Worm (Caenorhabditis elegans) whole organism, young adult: ENCODE results near the gene srd-7.

ENCODE experiments used
- F10E7.11 ChIP-seq: sonication (generic microtip); optimal IDR thresholded peaks from 2 replicates; lab custom pipeline; 2017; ENCODE audit warnings: mild to moderate bottlenecking, missing genetic modification characterization, moderate library complexity, missing compliant biosample characterization
- F49E8.2 ChIP-seq: sonication (generic microtip); optimal IDR thresholded peaks from 3 replicates; lab custom pipeline; 2017; ENCODE audit warnings: missing genetic modification characterization, mild to moderate bottlenecking, missing compliant biosample characterization, antibody characterized with exemption, moderate library complexity; ENCODE audit not compliant: insufficient read depth
- ama-1 ChIP-seq, 3 experiments: fragments of 150-350 bp in 1 of 3; sonication (generic microtip) in 2 of 3; optimal IDR thresholded peaks; 2 replicates each; lab custom pipeline; 2014 to 2018; ENCODE audit warnings: missing biosample characterization in 2 of 3, missing genetic modification characterization in 2 of 3, missing genetic modification reagents in 2 of 3
- gei-17 ChIP-seq: fragments of 200-800 bp; sonication (Bioruptor generic); optimal IDR thresholded peaks from 2 replicates; lab custom pipeline; 2018; ENCODE audit warnings: mild to moderate bottlenecking, missing genetic modification characterization, missing compliant biosample characterization
- hmg-20 ChIP-seq: fragments of 200-800 bp; sonication (Bioruptor generic); IDR thresholded peaks from 2 replicates; pipeline ENCODE4 v1.3.6; 2022; ENCODE audit warnings: missing genetic modification reagents, missing genetic modification characterization, missing compliant biosample characterization
- lir-1 ChIP-seq: fragments of 200-800 bp; sonication (Bioruptor generic); conservative IDR thresholded peaks from 2 replicates; pipeline ENCODE4 v1.3.6; 2022; ENCODE audit warnings: missing genetic modification reagents, missing genetic modification characterization, missing compliant biosample characterization
- nfya-1 ChIP-seq: sonication (generic microtip); optimal IDR thresholded peaks from 2 replicates; lab custom pipeline; 2017; ENCODE audit warnings: antibody characterized with exemption, missing compliant biosample characterization, missing genetic modification characterization, borderline replicate concordance; ENCODE audit not compliant: insufficient read depth
- pha-4 ChIP-seq: fragments of 150-350 bp; sonication (generic microtip); optimal IDR thresholded peaks from 2 replicates; lab custom pipeline; 2014; ENCODE audit warnings: missing biosample characterization, missing genetic modification reagents, missing genetic modification characterization
- rcor-1 ChIP-seq: fragments of 200-800 bp; sonication (Bioruptor generic); IDR thresholded peaks from 2 replicates; pipeline ENCODE4 v1.3.6; 2022; ENCODE audit warnings: missing genetic modification reagents, missing genetic modification characterization, missing compliant biosample characterization
- rec-8 ChIP-seq, 2 experiments: sonication (generic microtip); optimal IDR thresholded peaks; 2 replicates each; lab custom pipeline; 2016; ENCODE audit warnings: mild to moderate bottlenecking in 2 of 2, missing genetic modification characterization in 2 of 2, missing genetic modification reagents in 2 of 2, missing genotype in 2 of 2, missing biosample characterization in 1 of 2, missing compliant biosample characterization in 1 of 2, moderate library complexity in 1 of 2
- snpc-4 ChIP-seq, 5 experiments: fragments of 150-350 bp in 1 of 5; sonication (generic microtip) in 4 of 5; optimal IDR thresholded peaks; 2 replicates each; lab custom pipeline; 2014 to 2018; ENCODE audit warnings: missing genetic modification characterization in 5 of 5, missing biosample characterization in 3 of 5, antibody characterized with exemption in 2 of 5, mild to moderate bottlenecking in 2 of 5, missing compliant biosample characterization in 2 of 5, missing genotype in 2 of 5, moderate library complexity in 2 of 5, missing genetic modification reagents in 1 of 5
- tlf-1 ChIP-seq: fragments of 200-800 bp; sonication (Bioruptor generic); optimal IDR thresholded peaks from 2 replicates; lab custom pipeline; 2018; ENCODE audit warnings: mild to moderate bottlenecking, missing genetic modification characterization, missing compliant biosample characterization
- unc-62 ChIP-seq: fragments of 150-350 bp; optimal IDR thresholded peaks from 2 replicates; lab custom pipeline; 2014; ENCODE audit warnings: missing biosample characterization, missing genetic modification reagents, missing genetic modification characterization
- ztf-6 ChIP-seq: fragments of 200-800 bp; sonication (Bioruptor generic); IDR thresholded peaks from 2 replicates; pipeline ENCODE4 v1.3.6; 2022; ENCODE audit warnings: missing genetic modification reagents, missing genetic modification characterization, missing compliant biosample characterization

ce11 chrIV:10810820-10811219 lies 24.2 kb upstream of the srd-7 start:
- TF ChIP-seq rcor-1 (no peak), unc-62 (GFP tag; lab: Kevin White, UChicago) (no peak), F49E8.2 (no peak), hmg-20 (GFP tag; lab: Robert Waterston, UW) (no peak), pha-4 (no peak), gei-17 (no peak), ama-1 (optimal IDR thresholded peaks at IDR 0.05; lab: Kevin White, UChicago) (no peak), ama-1 (GFP tag; optimal IDR thresholded peaks at IDR 0.05; lab: Kevin White, UChicago) (no peak), rec-8 (tag; optimal IDR thresholded peaks at IDR 0.05; lab: Kevin White, UChicago) (no peak), nfya-1 (tag; lab: Kevin White, UChicago) (no peak), lir-1 (GFP tag; lab: Robert Waterston, UW) (no peak), tlf-1 (GFP tag; lab: Kevin White, UChicago) (no peak), snpc-4 (GFP tag; optimal IDR thresholded peaks at IDR 0.05; lab: Kevin White, UChicago) (no peak), snpc-4 (tag; optimal IDR thresholded peaks at IDR 0.05; lab: Kevin White, UChicago) (no peak), F10E7.11 (no peak), ztf-6 (no peak)
